Worm (Caenorhabditis elegans): ENCODE measurements around the gene hdl-2.

ce11 chrIV:8923381-8923780, 49.4 kb downstream of the hdl-2 start:
- no peak for TF ChIP-seq ceh-28 (tag; optimal IDR thresholded peaks at IDR 0.05)
- no peak for TF ChIP-seq egl-27 (tag; optimal IDR thresholded peaks at IDR 0.05)
